Worm (Caenorhabditis elegans): ENCODE data around the gene nspc-12.
A peak's percentile ranks its signal among the peaks of the same experiment; 100 is the strongest.

nspc-12 gene

DNA sequence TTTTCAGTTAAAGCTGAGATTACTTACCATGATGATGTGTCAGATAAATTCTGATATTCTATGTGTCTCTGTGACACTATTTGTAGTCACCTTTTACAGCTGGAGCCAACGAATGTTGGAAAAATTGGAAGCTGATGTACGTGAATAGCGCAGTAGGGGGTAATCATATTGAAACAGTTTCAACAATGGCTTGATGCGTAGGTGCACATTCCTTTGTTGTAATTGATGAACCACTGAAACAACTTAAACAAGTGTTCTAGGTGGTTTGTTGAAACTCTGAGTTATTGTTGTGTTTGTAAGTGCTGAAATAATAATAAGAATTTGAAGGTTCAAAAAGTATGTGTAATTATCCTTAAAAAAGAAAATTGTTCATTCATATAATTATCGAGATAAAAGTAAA, at the start of gene nspc-12:
nspc-12 (minus strand) TSS at position 101 of the 400 bp plus-strand sequence.
- TF ChIP-seq him-1 (tag; optimal IDR thresholded peaks at IDR 0.05) (no peak), dao-5 (tag; optimal IDR thresholded peaks at IDR 0.05) (no peak), W03F9.2 (tag; optimal IDR thresholded peaks at IDR 0.05) (no peak)

- no peak for TF ChIP-seq W03F9.2 (tag; optimal IDR thresholded peaks at IDR 0.05)
- TF ChIP-seq him-1 (tag; optimal IDR thresholded peaks at IDR 0.05) = no peak
- no peak for TF ChIP-seq dao-5 (tag; optimal IDR thresholded peaks at IDR 0.05)
Measured at ce11 chrX:12406037-12406436, 49.6 kb upstream of the nspc-12 start.

ce11 chrX:12404729-12405128, 48.2 kb upstream of the nspc-12 start:
- TF ChIP-seq W03F9.2 (tag; optimal IDR thresholded peaks at IDR 0.05) (no peak), him-1 (tag; optimal IDR thresholded peaks at IDR 0.05) (no peak), dao-5 (tag; optimal IDR thresholded peaks at IDR 0.05) (no peak)

- TF ChIP-seq W03F9.2 (tag; optimal IDR thresholded peaks at IDR 0.05) (peak; percentile 91), him-1 (tag; optimal IDR thresholded peaks at IDR 0.05) (peak; percentile 75), dao-5 (tag; optimal IDR thresholded peaks at IDR 0.05) (no peak)
Measured at ce11 chrX:12393786-12394308, 37.4 kb upstream of the nspc-12 start, which contains the start of gene F17E5.2. TSS of gene F17E5.2 (plus strand) at chrX:12394258.

DNA sequence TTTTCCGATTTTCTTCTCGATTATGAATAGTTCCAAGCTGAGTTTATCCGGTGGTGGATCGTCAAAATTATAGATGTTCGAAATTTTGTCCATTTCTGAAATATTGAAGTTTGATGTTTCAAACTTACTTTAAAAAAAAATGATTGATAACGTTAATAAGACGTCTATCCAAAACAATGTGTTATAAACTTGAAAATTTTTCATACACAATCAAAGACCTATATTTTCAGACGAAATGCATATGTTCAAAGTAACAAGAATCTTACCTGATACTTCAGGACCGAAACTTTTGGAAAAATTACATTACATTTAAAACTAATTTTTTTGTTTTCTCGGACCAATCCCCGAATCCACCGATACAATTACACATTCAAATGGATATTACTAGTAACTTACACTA, 34.9 kb upstream of the nspc-12 start, which contains the start of gene nekl-3:
nekl-3 (minus strand) TSS at position 101 of the 400 bp plus-strand sequence.
- TF ChIP-seq him-1 (tag; optimal IDR thresholded peaks at IDR 0.05) (no peak), W03F9.2 (tag; optimal IDR thresholded peaks at IDR 0.05) (no peak), dao-5 (tag; optimal IDR thresholded peaks at IDR 0.05) (no peak)

- TF ChIP-seq dao-5 (tag; optimal IDR thresholded peaks at IDR 0.05) = no peak
- no peak for TF ChIP-seq him-1 (tag; optimal IDR thresholded peaks at IDR 0.05)
- TF ChIP-seq W03F9.2 (tag; optimal IDR thresholded peaks at IDR 0.05) = no peak
Measured at ce11 chrX:12378293-12378692, 21.8 kb upstream of the nspc-12 start, which contains the start of gene glb-13. TSS of gene glb-13 (minus strand) at chrX:12378393.

- TF ChIP-seq dao-5 (tag; optimal IDR thresholded peaks at IDR 0.05) (no peak), W03F9.2 (tag; optimal IDR thresholded peaks at IDR 0.05) (no peak), him-1 (tag; optimal IDR thresholded peaks at IDR 0.05) (no peak)
Measured at ce11 chrX:12375783-12376182, 19.3 kb upstream of the nspc-12 start.

ce11 chrX:12371321-12371720, 14.8 kb upstream of the nspc-12 start, which contains the start of gene rif-1.2:
TSS of gene rif-1.2 (minus strand) at chrX:12371421.
- no peak for TF ChIP-seq him-1 (tag; optimal IDR thresholded peaks at IDR 0.05)
- TF ChIP-seq W03F9.2 (tag; optimal IDR thresholded peaks at IDR 0.05) = no peak
- no peak for TF ChIP-seq dao-5 (tag; optimal IDR thresholded peaks at IDR 0.05)

DNA sequence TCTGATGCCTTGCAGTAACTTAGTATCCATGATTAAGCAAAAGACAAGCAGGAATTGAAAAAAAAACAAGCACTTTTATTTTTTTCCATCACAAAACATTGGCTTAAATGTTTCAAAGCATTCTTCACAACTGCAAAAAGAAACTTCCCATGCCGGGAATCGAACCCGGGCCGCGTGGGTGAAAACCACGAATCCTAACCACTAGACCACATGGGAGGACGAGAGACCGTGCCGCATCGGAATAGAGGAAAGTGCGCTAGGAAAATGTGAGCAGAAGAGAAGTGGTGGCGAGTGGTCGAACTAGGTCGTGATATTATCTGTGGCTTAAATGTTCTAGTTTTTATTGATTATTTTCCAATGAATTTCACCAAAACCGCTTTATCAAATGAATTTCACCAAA, 11.0 kb upstream of the nspc-12 start:
- TF ChIP-seq dao-5 (tag; optimal IDR thresholded peaks at IDR 0.05) (no peak), W03F9.2 (tag; optimal IDR thresholded peaks at IDR 0.05) (no peak), him-1 (tag; optimal IDR thresholded peaks at IDR 0.05) (no peak)

ce11 chrX:12365388-12365787, 8.9 kb upstream of the nspc-12 start, which contains the start of gene F19H6.4:
TSS of gene F19H6.4 (plus strand) at chrX:12365688.
- no peak for TF ChIP-seq W03F9.2 (tag; optimal IDR thresholded peaks at IDR 0.05)
- TF ChIP-seq dao-5 (tag; optimal IDR thresholded peaks at IDR 0.05) = no peak
- TF ChIP-seq him-1 (tag; optimal IDR thresholded peaks at IDR 0.05) = no peak

ce11 chrX:12364804-12365203, 8.3 kb upstream of the nspc-12 start, which contains the start of gene F19H6.5:
TSS of gene F19H6.5 (minus strand) at chrX:12364904.
- no peak for TF ChIP-seq dao-5 (tag; optimal IDR thresholded peaks at IDR 0.05)
- TF ChIP-seq W03F9.2 (tag; optimal IDR thresholded peaks at IDR 0.05) = no peak
- no peak for TF ChIP-seq him-1 (tag; optimal IDR thresholded peaks at IDR 0.05)

- TF ChIP-seq W03F9.2 (tag; optimal IDR thresholded peaks at IDR 0.05) (peak; percentile 99), dao-5 (tag; optimal IDR thresholded peaks at IDR 0.05) (peak; percentile 76), him-1 (tag; optimal IDR thresholded peaks at IDR 0.05) (peak; percentile 99)
Measured at ce11 chrX:12362951-12363486, 6.5 kb upstream of the nspc-12 start.

DNA sequence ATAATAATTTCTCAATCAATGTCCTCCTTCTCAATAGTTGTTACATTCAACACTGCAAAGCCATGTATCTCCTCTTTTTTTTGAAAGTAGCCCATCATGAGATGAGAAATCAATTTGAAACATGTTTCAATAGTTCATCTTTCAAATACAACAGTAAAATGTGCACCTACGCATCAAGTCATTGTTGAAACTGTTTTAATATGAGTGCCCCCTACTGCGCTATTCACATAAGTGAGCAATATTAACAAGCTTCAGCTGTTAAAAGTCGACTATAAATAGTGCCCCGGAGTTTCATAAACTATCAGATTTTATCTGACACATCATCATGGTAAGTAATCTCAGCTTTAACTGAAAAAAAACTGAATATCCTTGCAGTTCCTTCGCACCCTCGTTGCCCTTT, 4.0 kb upstream of the nspc-12 start, which contains the start of the genes nspc-15 and F19H6.6:
nspc-15 (plus strand) TSS at position 301 of the 400 bp plus-strand sequence.
F19H6.6 (plus strand) TSS at position 384 of the 400 bp plus-strand sequence.
- TF ChIP-seq dao-5 (tag; optimal IDR thresholded peaks at IDR 0.05) (no peak), him-1 (tag; optimal IDR thresholded peaks at IDR 0.05) (no peak), W03F9.2 (tag; optimal IDR thresholded peaks at IDR 0.05) (no peak)

- no peak for TF ChIP-seq W03F9.2 (tag; optimal IDR thresholded peaks at IDR 0.05)
Measured at ce11 chrX:12358957-12359356, 2.5 kb upstream of the nspc-12 start, which contains the start of gene nspc-14. TSS of gene nspc-14 (minus strand) at chrX:12359057.

All from whole organism, L4/young adult.